Worm (Caenorhabditis elegans): ENCODE measurements around the gene srg-39.

DNA sequence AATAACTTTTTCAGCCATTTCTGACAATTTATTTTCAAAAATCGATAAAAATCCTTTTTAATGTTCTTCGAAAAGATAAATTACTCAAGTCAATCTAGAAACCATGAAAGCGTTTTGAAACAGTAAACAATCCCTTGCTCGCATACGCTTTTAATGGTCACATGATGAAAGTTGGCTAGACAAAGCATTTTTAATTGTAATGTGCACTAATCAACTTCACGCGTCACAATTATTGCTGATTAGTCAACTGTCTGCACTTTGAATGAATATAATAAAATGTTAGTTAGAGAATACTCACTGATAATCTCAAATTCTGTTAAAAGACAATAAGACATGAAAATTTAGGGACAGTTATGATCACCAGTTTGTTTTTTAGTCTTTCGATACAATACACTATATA is 4.4 kb upstream of the srg-39 start:
- TF ChIP-seq unc-62 (GFP tag; optimal IDR thresholded peaks at IDR 0.05 in 1 of 2) (no peak), unc-62 (tag; optimal IDR thresholded peaks at IDR 0.05) (no peak), lin-15B (tag; optimal IDR thresholded peaks at IDR 0.05) (no peak), rbr-2 (tag; optimal IDR thresholded peaks at IDR 0.05) (no peak), egl-27 (tag; optimal IDR thresholded peaks at IDR 0.05) (no peak), ces-1 (GFP tag; optimal IDR thresholded peaks at IDR 0.05) (no peak), aly-2 (tag; optimal IDR thresholded peaks at IDR 0.05) (no peak), lin-13 (GFP tag; optimal IDR thresholded peaks at IDR 0.05) (no peak), ama-1 (optimal IDR thresholded peaks at IDR 0.05) (no peak), dpl-1 (GFP tag; optimal IDR thresholded peaks at IDR 0.05) (no peak), ceh-82 (tag; optimal IDR thresholded peaks at IDR 0.05) (no peak), mes-2 (tag; optimal IDR thresholded peaks at IDR 0.05; ENCODE audit: poor library complexity, severe bottlenecking) (no peak), fos-1 (tag; optimal IDR thresholded peaks at IDR 0.05) (no peak), unc-130 (GFP tag; optimal IDR thresholded peaks at IDR 0.05) (no peak)
